Fruit fly (Drosophila melanogaster) whole organism, embryonic: ENCODE data around the gene Mob3.
A peak's percentile ranks its signal among the peaks of the same experiment; 100 is the strongest.

Source experiments
- Atf6 ChIP-seq: fragments of 200-800 bp; sonication (Bioruptor generic); IDR thresholded peaks from 2 replicates; pipeline ENCODE4 v1.3.6; 2022; ENCODE audit warnings: missing biosample characterization, missing genetic modification characterization
- Bdp1 ChIP-seq: fragments of 200-800 bp; sonication (Bioruptor generic); optimal IDR thresholded peaks from 3 replicates; lab custom pipeline; 2016; ENCODE audit warnings: missing biosample characterization, missing genetic modification characterization
- BtbVII ChIP-seq: fragments of 200-800 bp; sonication (Bioruptor generic); optimal IDR thresholded peaks from 3 replicates; lab custom pipeline; 2017; ENCODE audit warnings: missing biosample characterization, mild to moderate bottlenecking, missing genetic modification characterization
- CG10209 ChIP-seq: fragments of 200-800 bp; sonication (Bioruptor generic); optimal IDR thresholded peaks from 3 replicates; lab custom pipeline; 2017; ENCODE audit warnings: missing biosample characterization, mild to moderate bottlenecking, missing genetic modification characterization, missing genetic modification reagents
- CG10979 ChIP-seq: fragments of 200-800 bp; sonication (Bioruptor generic); optimal IDR thresholded peaks from 2 replicates; lab custom pipeline; 2018; ENCODE audit warnings: missing biosample characterization, mild to moderate bottlenecking, missing genetic modification characterization, moderate library complexity
- CG11504 ChIP-seq: fragments of 200-800 bp; sonication (Bioruptor generic); optimal IDR thresholded peaks from 3 replicates; lab custom pipeline; 2019; ENCODE audit warnings: missing biosample characterization, mild to moderate bottlenecking, missing genetic modification characterization, moderate library complexity
- CG14050 ChIP-seq: fragments of 200-800 bp; sonication (Bioruptor generic); IDR thresholded peaks from 3 replicates; pipeline ENCODE4 v1.3.6; 2022; ENCODE audit warnings: missing biosample characterization, missing genetic modification characterization
- CG16815 ChIP-seq: fragments of 200-800 bp; sonication (Bioruptor generic); optimal IDR thresholded peaks from 3 replicates; lab custom pipeline; 2017; ENCODE audit warnings: missing biosample characterization, mild to moderate bottlenecking, missing genetic modification characterization
- CG17829 ChIP-seq: fragments of 200-800 bp; optimal IDR thresholded peaks from 2 replicates; lab custom pipeline; 2019; ENCODE audit warnings: missing biosample characterization, mild to moderate bottlenecking, missing genetic modification characterization, moderate library complexity
- CG17912 ChIP-seq: fragments of 200-800 bp; sonication (Bioruptor generic); optimal IDR thresholded peaks from 2 replicates; lab custom pipeline; 2018; ENCODE audit warnings: missing biosample characterization, mild to moderate bottlenecking, missing genetic modification characterization
- CG18619 ChIP-seq: fragments of 200-800 bp; sonication (Bioruptor generic); optimal IDR thresholded peaks from 3 replicates; lab custom pipeline; 2017; ENCODE audit warnings: missing biosample characterization, mild to moderate bottlenecking, missing genetic modification characterization
- CG2120 ChIP-seq: fragments of 200-800 bp; sonication (Bioruptor generic); optimal IDR thresholded peaks from 3 replicates; lab custom pipeline; 2016; ENCODE audit warnings: missing biosample characterization, missing genetic modification characterization
- CG5180 ChIP-seq: fragments of 200-800 bp; sonication (Bioruptor generic); optimal IDR thresholded peaks from 3 replicates; lab custom pipeline; 2017; ENCODE audit warnings: missing biosample characterization, missing genetic modification characterization, mild to moderate bottlenecking, moderate library complexity, missing genetic modification reagents
- CG6254 ChIP-seq: fragments of 200-800 bp; sonication (Bioruptor generic); optimal IDR thresholded peaks from 3 replicates; lab custom pipeline; 2017; ENCODE audit warnings: mild to moderate bottlenecking, missing biosample characterization, missing genetic modification reagents, missing genetic modification characterization
- CG6765 ChIP-seq: fragments of 200-800 bp; sonication (Bioruptor generic); optimal IDR thresholded peaks from 3 replicates; lab custom pipeline; 2017; ENCODE audit warnings: missing biosample characterization, mild to moderate bottlenecking, missing genetic modification characterization
- CG6854 ChIP-seq: fragments of 200-800 bp; sonication (Bioruptor generic); optimal IDR thresholded peaks from 3 replicates; lab custom pipeline; 2017; ENCODE audit warnings: missing biosample characterization, mild to moderate bottlenecking, missing genetic modification characterization
- CG7963 ChIP-seq: fragments of 200-800 bp; sonication (Bioruptor generic); IDR thresholded peaks from 3 replicates; pipeline ENCODE4 v1.3.6; 2022; ENCODE audit warnings: missing biosample characterization, missing genetic modification characterization; ENCODE audit not compliant: partially characterized antibody
- CG7987 ChIP-seq: fragments of 200-800 bp; sonication (Bioruptor generic); optimal IDR thresholded peaks from 2 replicates; lab custom pipeline; 2018; ENCODE audit warnings: missing biosample characterization, mild to moderate bottlenecking, missing genetic modification characterization, moderate library complexity
- Camta ChIP-seq: fragments of 200-800 bp; sonication (Bioruptor generic); optimal IDR thresholded peaks from 2 replicates; lab custom pipeline; 2016; ENCODE audit warnings: missing biosample characterization, missing genetic modification characterization
- CoRest ChIP-seq: fragments of 200-800 bp; sonication (Bioruptor generic); optimal IDR thresholded peaks from 3 replicates; lab custom pipeline; 2018; ENCODE audit warnings: missing biosample characterization, mild to moderate bottlenecking, missing genetic modification characterization, moderate library complexity
- Dbx ChIP-seq: fragments of 200-800 bp; sonication (Bioruptor generic); IDR thresholded peaks from 3 replicates; pipeline ENCODE4 v1.3.6; 2022; ENCODE audit warnings: missing biosample characterization, missing genetic modification characterization
- Hr39 ChIP-seq: fragments of >200 bp; optimal IDR thresholded peaks from 2 replicates; lab custom pipeline; 2017
- Lhr ChIP-seq: fragments of 200-800 bp; sonication (Bioruptor generic); optimal IDR thresholded peaks from 3 replicates; lab custom pipeline; 2017; ENCODE audit warnings: mild to moderate bottlenecking, missing biosample characterization, missing genetic modification reagents, missing genetic modification characterization
- Med ChIP-seq: fragments of 200-800 bp; sonication (Bioruptor generic); peaks from one replicate; lab custom pipeline; 2016; ENCODE audit warnings: missing biosample characterization, missing genetic modification characterization, mild to moderate bottlenecking, inconsistent platforms, moderate library complexity
- NFAT ChIP-seq: fragments of 200-800 bp; sonication (Bioruptor generic); IDR thresholded peaks from 2 replicates; pipeline ENCODE4 v1.3.6; 2022; ENCODE audit warnings: missing biosample characterization, missing genetic modification characterization
- Six4 ChIP-seq: fragments of 200-800 bp; sonication (Bioruptor generic); optimal IDR thresholded peaks from 2 replicates; lab custom pipeline; 2016; ENCODE audit warnings: missing biosample characterization, missing genetic modification characterization
- ab ChIP-seq: fragments of 200-800 bp; sonication (Bioruptor generic); optimal IDR thresholded peaks from 2 replicates; lab custom pipeline; 2016; ENCODE audit warnings: missing biosample characterization, missing genetic modification characterization
- bab2 ChIP-seq: fragments of 200-800 bp; sonication (Bioruptor generic); optimal IDR thresholded peaks from 2 replicates; lab custom pipeline; 2016; ENCODE audit warnings: missing biosample characterization, missing genetic modification characterization
- bowl ChIP-seq: fragments of 200-800 bp; sonication (Bioruptor generic); IDR thresholded peaks from 2 replicates; pipeline ENCODE4 v1.3.6; 2022; ENCODE audit warnings: missing biosample characterization, missing genetic modification characterization
- chinmo ChIP-seq: fragments of 200-800 bp; sonication (Bioruptor generic); IDR thresholded peaks from 4 replicates; pipeline ENCODE4 v1.3.6; 2022; ENCODE audit warnings: missing biosample characterization, missing genetic modification characterization; ENCODE audit not compliant: partially characterized antibody
- da ChIP-seq: fragments of 200-800 bp; sonication (Bioruptor generic); optimal IDR thresholded peaks from 2 replicates; lab custom pipeline; 2016; ENCODE audit warnings: missing biosample characterization, missing genetic modification characterization
- emc ChIP-seq: fragments of 200-800 bp; sonication (Bioruptor generic); optimal IDR thresholded peaks from 2 replicates; lab custom pipeline; 2016; ENCODE audit warnings: missing biosample characterization, missing genetic modification characterization
- eve ChIP-seq, 2 experiments: fragments of >200 bp; optimal IDR thresholded peaks; 2 replicates each; lab custom pipeline; 2017; ENCODE audit warnings: missing biosample characterization in 2 of 2, missing genetic modification characterization in 2 of 2
- fd102C ChIP-seq: fragments of 200-800 bp; sonication (Bioruptor generic); optimal IDR thresholded peaks from 2 replicates; lab custom pipeline; 2018; ENCODE audit warnings: missing biosample characterization, mild to moderate bottlenecking, missing genetic modification characterization, moderate library complexity
- gsb-n ChIP-seq: fragments of 200-800 bp; sonication (Bioruptor generic); optimal IDR thresholded peaks from 3 replicates; lab custom pipeline; 2018; ENCODE audit warnings: missing biosample characterization, mild to moderate bottlenecking, missing genetic modification characterization
- hkb ChIP-seq, 2 experiments: fragments of 200-800 bp in 1 of 2; fragments of >200 bp in 1 of 2; sonication (Bioruptor generic) in 1 of 2; IDR thresholded peaks in 1 of 2; optimal IDR thresholded peaks in 1 of 2; 2 replicates each; pipeline versions ENCODE4 v1.3.6 to Lab custom; 2017 to 2022; ENCODE audit warnings: missing biosample characterization in 1 of 2, missing genetic modification characterization in 1 of 2
- kni ChIP-seq: fragments of 200-800 bp; sonication (Bioruptor generic); optimal IDR thresholded peaks from 3 replicates; lab custom pipeline; 2017; ENCODE audit warnings: mild to moderate bottlenecking, missing biosample characterization, missing genetic modification reagents, missing genetic modification characterization
- lbe ChIP-seq: fragments of 200-800 bp; sonication (Bioruptor generic); optimal IDR thresholded peaks from 2 replicates; lab custom pipeline; 2016; ENCODE audit warnings: missing biosample characterization, mild to moderate bottlenecking, missing genetic modification characterization
- mam ChIP-seq: fragments of 200-800 bp; sonication (Bioruptor generic); optimal IDR thresholded peaks from 3 replicates; lab custom pipeline; 2016; ENCODE audit warnings: missing biosample characterization, missing genetic modification characterization
- nau ChIP-seq: fragments of 200-800 bp; sonication (Bioruptor generic); optimal IDR thresholded peaks from 3 replicates; lab custom pipeline; 2017; ENCODE audit warnings: missing biosample characterization, mild to moderate bottlenecking, missing genetic modification characterization, missing genetic modification reagents
- org-1 ChIP-seq: fragments of 200-800 bp; sonication (Bioruptor generic); optimal IDR thresholded peaks from 2 replicates; lab custom pipeline; 2017; ENCODE audit warnings: missing biosample characterization, missing genetic modification characterization
- p53 ChIP-seq: fragments of 200-800 bp; sonication (Bioruptor generic); optimal IDR thresholded peaks from 2 replicates; lab custom pipeline; 2016; ENCODE audit warnings: missing biosample characterization, missing genetic modification characterization
- peb ChIP-seq: fragments of 200-800 bp; sonication (Bioruptor generic); IDR thresholded peaks from 2 replicates; pipeline ENCODE4 v1.3.6; 2022; ENCODE audit warnings: missing biosample characterization, missing genetic modification characterization
- prd ChIP-seq, 3 experiments: fragments of >200 bp in 2 of 3; fragments of 200-800 bp in 1 of 3; sonication (Bioruptor generic) in 1 of 3; optimal IDR thresholded peaks in 2 of 3; IDR thresholded peaks in 1 of 3; 2 replicates in 2 of 3; 3 replicates in 1 of 3; pipeline versions ENCODE4 v1.3.6 to Lab custom; 2017 to 2022; ENCODE audit warnings: missing biosample characterization in 1 of 3, missing genetic modification characterization in 1 of 3
- psq ChIP-seq: fragments of 200-800 bp; sonication (Bioruptor generic); optimal IDR thresholded peaks from 2 replicates; lab custom pipeline; 2017; ENCODE audit warnings: missing biosample characterization, missing genetic modification characterization
- rib ChIP-seq: fragments of 200-800 bp; sonication (Bioruptor generic); IDR thresholded peaks from 2 replicates; pipeline ENCODE4 v1.3.6; 2022; ENCODE audit warnings: missing biosample characterization, missing genetic modification characterization
- sens ChIP-seq: fragments of 200-800 bp; sonication (Bioruptor generic); peaks from one replicate; lab custom pipeline; 2016; ENCODE audit warnings: missing biosample characterization, missing genetic modification characterization
- slou ChIP-seq: fragments of 200-800 bp; sonication (Bioruptor generic); optimal IDR thresholded peaks from 3 replicates; lab custom pipeline; 2016; ENCODE audit warnings: missing biosample characterization, missing genetic modification characterization
- slp2 ChIP-seq: fragments of 200-800 bp; sonication (Bioruptor generic); optimal IDR thresholded peaks from 2 replicates; lab custom pipeline; 2016; ENCODE audit warnings: missing biosample characterization, missing genetic modification characterization
- zf30C ChIP-seq: fragments of 200-800 bp; sonication (Bioruptor generic); optimal IDR thresholded peaks from 3 replicates; lab custom pipeline; 2018; ENCODE audit warnings: missing biosample characterization, mild to moderate bottlenecking, missing genetic modification characterization
- zfh2 ChIP-seq: fragments of 200-800 bp; sonication (Bioruptor generic); optimal IDR thresholded peaks from 2 replicates; lab custom pipeline; 2016; ENCODE audit warnings: missing biosample characterization, missing genetic modification characterization

Mob3 gene

DNA sequence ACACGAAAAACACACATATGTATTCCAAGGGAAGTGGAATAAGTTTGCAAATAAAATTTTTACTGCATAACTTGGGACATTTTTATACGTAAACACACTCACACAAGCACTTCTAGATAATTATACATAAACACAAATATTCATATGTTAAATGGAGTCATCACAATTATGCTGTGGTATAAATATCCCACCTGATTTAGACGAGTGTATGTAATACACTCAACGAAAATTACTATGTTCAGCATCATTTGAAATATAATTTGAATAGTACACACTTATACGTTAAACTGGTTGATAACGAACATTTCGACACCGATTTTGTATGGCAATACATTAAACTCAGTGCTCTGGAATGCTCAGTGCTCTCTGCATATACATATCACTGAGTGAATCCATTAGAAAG, 34.0 kb upstream of the Mob3 start (continued):
- no peak for TF ChIP-seq psq (GFP tag; lab: Kevin White, UChicago)
- no peak for TF ChIP-seq p53 (GFP tag; lab: Kevin White, UChicago)
- no peak for TF ChIP-seq Bdp1 (GFP tag; lab: Kevin White, UChicago)
- no peak for TF ChIP-seq prd (optimal IDR thresholded peaks at IDR 0.05; lab: Kevin White, UChicago)
- TF ChIP-seq prd (GFP tag; IDR thresholded peaks at IDR 0.05; lab: Robert Waterston, UW): no peak
- no peak for TF ChIP-seq CG10209 (GFP tag; lab: Kevin White, UChicago)
- no peak for TF ChIP-seq zfh2
- peak; percentile 81 for TF ChIP-seq Med (GFP tag; lab: Kevin White, UChicago)
- TF ChIP-seq CG16815 (GFP tag; lab: Kevin White, UChicago): no peak
- peak; percentile 91 for TF ChIP-seq zf30C (GFP tag; lab: Kevin White, UChicago)
- no peak for TF ChIP-seq da (GFP tag; lab: Kevin White, UChicago)
- no peak for TF ChIP-seq bab2 (GFP tag; lab: Kevin White, UChicago)
- no peak for TF ChIP-seq fd102C (GFP tag; lab: Kevin White, UChicago)
- TF ChIP-seq gsb-n (tag; lab: Kevin White, UChicago): no peak
- no peak for TF ChIP-seq CG6765
- TF ChIP-seq chinmo (GFP tag; lab: Robert Waterston, UW): no peak
- TF ChIP-seq CG18619 (GFP tag; lab: Kevin White, UChicago): no peak
- no peak for TF ChIP-seq hkb (optimal IDR thresholded peaks at IDR 0.05; lab: Kevin White, UChicago)
- TF ChIP-seq hkb (GFP tag; IDR thresholded peaks at IDR 0.05; lab: Robert Waterston, UW): no peak
- TF ChIP-seq CoRest (tag; lab: Kevin White, UChicago): peak; percentile 4
- peak; percentile 54 for TF ChIP-seq mam
- no peak for TF ChIP-seq slou
- no peak for TF ChIP-seq CG10979 (tag; lab: Kevin White, UChicago)
- no peak for TF ChIP-seq slp2
- no peak for TF ChIP-seq Atf6 (GFP tag; lab: Robert Waterston, UW)
- TF ChIP-seq Camta (GFP tag; lab: Kevin White, UChicago): peak; percentile 27
- TF ChIP-seq org-1 (GFP tag; lab: Kevin White, UChicago): no peak
- no peak for TF ChIP-seq CG14050 (GFP tag; lab: Robert Waterston, UW)
- no peak for TF ChIP-seq CG6854 (GFP tag; lab: Kevin White, UChicago)
- TF ChIP-seq CG7987 (GFP tag; lab: Kevin White, UChicago): no peak
- no peak for TF ChIP-seq CG6254 (GFP tag; lab: Kevin White, UChicago)
- no peak for TF ChIP-seq ab (GFP tag; lab: Kevin White, UChicago)
- TF ChIP-seq peb (GFP tag; lab: Robert Waterston, UW): no peak
- TF ChIP-seq CG5180 (GFP tag; lab: Kevin White, UChicago): peak; percentile 18
- peak; percentile 82 for TF ChIP-seq sens (GFP tag; lab: Kevin White, UChicago)
- TF ChIP-seq eve (GFP tag; optimal IDR thresholded peaks at IDR 0.05; lab: Kevin White, UChicago): peak in 1 of 2 experiments; percentile 87
- no peak for TF ChIP-seq Six4 (GFP tag; lab: Kevin White, UChicago)
- TF ChIP-seq CG17912 (GFP tag; lab: Kevin White, UChicago): no peak
- no peak for TF ChIP-seq bowl (GFP tag; lab: Robert Waterston, UW)
- TF ChIP-seq Hr39 (lab: Kevin White, UChicago): no peak
- 0 out of 2 replicates have a peak, but pooled peaks have one; percentile 58 for TF ChIP-seq rib (GFP tag; lab: Robert Waterston, UW)
- TF ChIP-seq lbe (GFP tag; lab: Kevin White, UChicago): peak; percentile 57
- no peak for TF ChIP-seq NFAT (GFP tag; lab: Robert Waterston, UW)
- 0 out of 3 replicates have a peak, but pooled peaks have one; percentile 51 for TF ChIP-seq Dbx
- peak; percentile 58 for TF ChIP-seq BtbVII (GFP tag; lab: Kevin White, UChicago)
- TF ChIP-seq CG11504 (tag; lab: Kevin White, UChicago): no peak
- no peak for TF ChIP-seq CG17829 (tag; lab: Kevin White, UChicago)
- no peak for TF ChIP-seq CG7963 (GFP tag; lab: Robert Waterston, UW)
- peak; percentile 42 for TF ChIP-seq nau
- no peak for TF ChIP-seq emc (GFP tag; lab: Kevin White, UChicago)
- peak; percentile 31 for TF ChIP-seq kni
- peak; percentile 42 for TF ChIP-seq CG2120
- TF ChIP-seq Lhr (GFP tag; lab: Kevin White, UChicago): no peak
